Worm (Caenorhabditis elegans) whole organism, L4/young adult: Measurements from ENCODE around the gene C01G12.16.

ENCODE experiments used
- W03F9.2 ChIP-seq: fragments of 150-350 bp; optimal IDR thresholded peaks from 2 replicates; lab custom pipeline; 2014; ENCODE audit warnings: missing biosample characterization, missing genetic modification characterization
- dao-5 ChIP-seq: sonication (generic microtip); optimal IDR thresholded peaks from 2 replicates; lab custom pipeline; 2016; ENCODE audit warnings: missing genotype, missing genetic modification characterization, moderate library complexity, missing compliant biosample characterization

ce11 chrIII:4120386-4120785 is 40.7 kb upstream of the C01G12.16 start:
- TF ChIP-seq dao-5 (no peak), W03F9.2 (tag; lab: Kevin White, UChicago) (no peak)
